Worm (Caenorhabditis elegans) whole organism, dauer: ENCODE results near the gene pfd-2.

ENCODE experiments used
- unc-62 ChIP-seq: sonication (generic microtip); optimal IDR thresholded peaks from 2 replicates; lab custom pipeline; 2017; ENCODE audit warnings: missing biosample characterization, missing genetic modification reagents, missing genetic modification characterization

pfd-2 gene

ce11 chrII:4362088-4362487 is 35.6 kb downstream of the pfd-2 start:
- TF ChIP-seq unc-62 (GFP tag; lab: Kevin White, UChicago), result no peak

ce11 chrII:4367923-4368322 is 41.4 kb downstream of the pfd-2 start, which contains the start of gene try-9:
Gene try-9 (plus strand): TSS chrII:4368223.
- no peak for TF ChIP-seq unc-62 (GFP tag; lab: Kevin White, UChicago)

- TF ChIP-seq unc-62 (GFP tag; lab: Kevin White, UChicago), result no peak
These were observed 43.2 kb downstream of the pfd-2 start for ce11 chrII:4369715-4370114.

ce11 chrII:4370842-4371241 is 44.3 kb downstream of the pfd-2 start:
- no peak for TF ChIP-seq unc-62 (GFP tag; lab: Kevin White, UChicago)

ce11 chrII:4372406-4372805 is 45.9 kb downstream of the pfd-2 start, which contains the start of gene paic-1:
Gene paic-1 (minus strand): TSS chrII:4372525.
- TF ChIP-seq unc-62 (GFP tag; lab: Kevin White, UChicago), result no peak

- TF ChIP-seq unc-62 (GFP tag; lab: Kevin White, UChicago), result no peak
These were observed 46.4 kb downstream of the pfd-2 start for ce11 chrII:4372867-4373397.

ce11 chrII:4374885-4375284 is 48.4 kb downstream of the pfd-2 start:
- no peak for TF ChIP-seq unc-62 (GFP tag; lab: Kevin White, UChicago)

- TF ChIP-seq unc-62 (GFP tag; lab: Kevin White, UChicago), result no peak
These were observed 50.0 kb downstream of the pfd-2 start, which contains the start of gene ntl-2 for ce11 chrII:4376295-4377172. Gene ntl-2 (minus strand): TSS chrII:4376465.
